Fruit fly (Drosophila melanogaster) whole organism, embryonic: ENCODE measurements around the gene CG33490.

Source experiments
- Antp ChIP-seq: fragments of 200-800 bp; sonication (Bioruptor generic); optimal IDR thresholded peaks from 3 replicates; lab custom pipeline; 2016; ENCODE audit warnings: missing biosample characterization, missing genetic modification characterization
- Atf6 ChIP-seq: fragments of 200-800 bp; sonication (Bioruptor generic); IDR thresholded peaks from 2 replicates; pipeline ENCODE4 v1.3.6; 2022; ENCODE audit warnings: missing biosample characterization, missing genetic modification characterization
- CG10565 ChIP-seq: fragments of 200-800 bp; sonication (Bioruptor generic); optimal IDR thresholded peaks from 3 replicates; lab custom pipeline; 2016; ENCODE audit warnings: missing biosample characterization, mild to moderate bottlenecking, missing genetic modification characterization
- CG12391 ChIP-seq: fragments of 200-800 bp; sonication (Bioruptor generic); optimal IDR thresholded peaks from 3 replicates; lab custom pipeline; 2018; ENCODE audit warnings: missing biosample characterization, mild to moderate bottlenecking, missing genetic modification characterization, moderate library complexity
- CG15011 ChIP-seq: fragments of 200-800 bp; sonication (Bioruptor generic); optimal IDR thresholded peaks from 3 replicates; lab custom pipeline; 2018; ENCODE audit warnings: missing biosample characterization, mild to moderate bottlenecking, missing genetic modification characterization
- CG15269 ChIP-seq: fragments of 200-800 bp; sonication (Bioruptor generic); optimal IDR thresholded peaks from 2 replicates; lab custom pipeline; 2018; ENCODE audit warnings: missing biosample characterization, mild to moderate bottlenecking, missing genetic modification characterization, moderate library complexity
- CG15696 ChIP-seq: fragments of 200-800 bp; sonication (Bioruptor generic); optimal IDR thresholded peaks from 2 replicates; lab custom pipeline; 2019; ENCODE audit warnings: missing biosample characterization, mild to moderate bottlenecking, missing genetic modification characterization, moderate library complexity
- CG17186 ChIP-seq: fragments of 200-800 bp; sonication (Bioruptor generic); optimal IDR thresholded peaks from 3 replicates; lab custom pipeline; 2017; ENCODE audit warnings: missing biosample characterization, missing genetic modification reagents, missing genetic modification characterization
- CG17912 ChIP-seq: fragments of 200-800 bp; sonication (Bioruptor generic); optimal IDR thresholded peaks from 2 replicates; lab custom pipeline; 2018; ENCODE audit warnings: missing biosample characterization, mild to moderate bottlenecking, missing genetic modification characterization
- CG18011 ChIP-seq: fragments of 200-800 bp; sonication (Bioruptor generic); optimal IDR thresholded peaks from 2 replicates; lab custom pipeline; 2017; ENCODE audit warnings: missing biosample characterization, missing genetic modification characterization, mild to moderate bottlenecking, moderate library complexity, missing genotype
- CG18262 ChIP-seq: fragments of 200-800 bp; optimal IDR thresholded peaks from 3 replicates; lab custom pipeline; 2019; ENCODE audit warnings: missing biosample characterization, mild to moderate bottlenecking, missing genetic modification characterization, moderate library complexity
- CG18476 ChIP-seq: fragments of 200-800 bp; sonication (Bioruptor generic); optimal IDR thresholded peaks from 2 replicates; lab custom pipeline; 2016; ENCODE audit warnings: missing biosample characterization, mild to moderate bottlenecking, missing genetic modification characterization
- CG3838 ChIP-seq: fragments of 200-800 bp; sonication (Bioruptor generic); optimal IDR thresholded peaks from 3 replicates; lab custom pipeline; 2016; ENCODE audit warnings: missing biosample characterization, missing genetic modification characterization
- CG4360 ChIP-seq: fragments of 200-800 bp; sonication (Bioruptor generic); IDR thresholded peaks from 2 replicates; pipeline ENCODE4 v1.3.6; 2022; ENCODE audit warnings: missing biosample characterization, missing genetic modification characterization
- CG5245 ChIP-seq: fragments of 200-800 bp; sonication (Bioruptor generic); optimal IDR thresholded peaks from 3 replicates; lab custom pipeline; 2016; ENCODE audit warnings: missing biosample characterization, missing genetic modification characterization
- CG7745 ChIP-seq: fragments of 200-800 bp; sonication (Bioruptor generic); optimal IDR thresholded peaks from 2 replicates; lab custom pipeline; 2018; ENCODE audit warnings: missing biosample characterization, mild to moderate bottlenecking, missing genetic modification characterization, moderate library complexity
- CG7839 ChIP-seq: fragments of 200-800 bp; sonication (Bioruptor generic); optimal IDR thresholded peaks from 3 replicates; lab custom pipeline; 2018; ENCODE audit warnings: missing biosample characterization, mild to moderate bottlenecking, missing genetic modification characterization, moderate library complexity
- CG9876 ChIP-seq: fragments of 200-800 bp; sonication (Bioruptor generic); optimal IDR thresholded peaks from 2 replicates; lab custom pipeline; 2016; ENCODE audit warnings: missing biosample characterization, missing genetic modification characterization
- Camta ChIP-seq: fragments of 200-800 bp; sonication (Bioruptor generic); optimal IDR thresholded peaks from 2 replicates; lab custom pipeline; 2016; ENCODE audit warnings: missing biosample characterization, missing genetic modification characterization
- Dfd ChIP-seq, 2 experiments: fragments of >200 bp; optimal IDR thresholded peaks; 2 replicates each; lab custom pipeline; 2017; ENCODE audit warnings: missing biosample characterization in 2 of 2, missing genetic modification characterization in 2 of 2
- Doc3 ChIP-seq: fragments of 200-800 bp; sonication (Bioruptor generic); IDR thresholded peaks from 3 replicates; pipeline ENCODE4 v1.3.6; 2022; ENCODE audit warnings: missing biosample characterization, missing genetic modification characterization; ENCODE audit not compliant: partially characterized antibody
- Ets65A ChIP-seq: fragments of 200-800 bp; sonication (Bioruptor generic); peaks from one replicate; lab custom pipeline; 2016; ENCODE audit warnings: missing biosample characterization, missing genetic modification characterization
- Ets97D ChIP-seq: fragments of 200-800 bp; sonication (Bioruptor generic); optimal IDR thresholded peaks from 3 replicates; lab custom pipeline; 2016; ENCODE audit warnings: missing biosample characterization, missing genetic modification characterization
- HLHmδ ChIP-seq: fragments of 200-800 bp; sonication (Bioruptor generic); optimal IDR thresholded peaks from 2 replicates; lab custom pipeline; 2018; ENCODE audit warnings: missing biosample characterization, mild to moderate bottlenecking, missing genetic modification characterization, moderate library complexity
- Mad ChIP-seq: fragments of 200-800 bp; sonication (Bioruptor generic); optimal IDR thresholded peaks from 2 replicates; lab custom pipeline; 2016; ENCODE audit warnings: missing biosample characterization, missing genetic modification characterization
- Med ChIP-seq: fragments of 200-800 bp; sonication (Bioruptor generic); peaks from one replicate; lab custom pipeline; 2016; ENCODE audit warnings: missing biosample characterization, missing genetic modification characterization, mild to moderate bottlenecking, inconsistent platforms, moderate library complexity
- Myb ChIP-seq: fragments of 200-800 bp; sonication (Bioruptor generic); optimal IDR thresholded peaks from 2 replicates; lab custom pipeline; 2016; ENCODE audit warnings: missing biosample characterization, missing genetic modification characterization
- Rfx ChIP-seq: fragments of 200-800 bp; sonication (Bioruptor generic); IDR thresholded peaks from 2 replicates; pipeline ENCODE4 v1.3.6; 2022; ENCODE audit warnings: missing biosample characterization, missing genetic modification characterization
- Scr ChIP-seq: fragments of 200-800 bp; sonication (Bioruptor generic); IDR thresholded peaks from 2 replicates; pipeline ENCODE4 v1.3.6; 2022; ENCODE audit warnings: missing biosample characterization, missing genetic modification characterization; ENCODE audit not compliant: partially characterized antibody
- TFAM ChIP-seq: fragments of 200-800 bp; sonication (Bioruptor generic); optimal IDR thresholded peaks from 2 replicates; lab custom pipeline; 2017; ENCODE audit warnings: missing biosample characterization, missing genetic modification characterization, inconsistent platforms
- Usf ChIP-seq: fragments of 200-800 bp; sonication (Bioruptor generic); optimal IDR thresholded peaks from 2 replicates; lab custom pipeline; 2017; ENCODE audit warnings: missing genotype, missing biosample characterization, missing genetic modification characterization
- Vsx1 ChIP-seq: fragments of 200-800 bp; sonication (Bioruptor generic); optimal IDR thresholded peaks from 2 replicates; lab custom pipeline; 2017; ENCODE audit warnings: missing biosample characterization, mild to moderate bottlenecking, missing genetic modification characterization, missing genetic modification reagents
- abd-A ChIP-seq: fragments of 200-800 bp; sonication (Bioruptor generic); optimal IDR thresholded peaks from 3 replicates; lab custom pipeline; 2019; ENCODE audit warnings: missing biosample characterization, mild to moderate bottlenecking, missing genetic modification characterization, moderate library complexity
- amos ChIP-seq: fragments of 200-800 bp; sonication (Bioruptor generic); IDR thresholded peaks from 2 replicates; pipeline ENCODE4 v1.3.6; 2022; ENCODE audit warnings: missing biosample characterization, missing genetic modification characterization; ENCODE audit not compliant: partially characterized antibody
- cato ChIP-seq: fragments of 200-800 bp; sonication (Bioruptor generic); optimal IDR thresholded peaks from 2 replicates; lab custom pipeline; 2016; ENCODE audit warnings: missing biosample characterization, missing genetic modification characterization, borderline replicate concordance
- ci ChIP-seq: fragments of 200-800 bp; sonication (Bioruptor generic); IDR thresholded peaks from 3 replicates; pipeline ENCODE4 v1.3.6; 2022; ENCODE audit warnings: missing biosample characterization, missing genetic modification characterization
- dan ChIP-seq: fragments of 200-800 bp; sonication (Bioruptor generic); IDR thresholded peaks from 2 replicates; pipeline ENCODE4 v1.3.6; 2022; ENCODE audit warnings: missing biosample characterization, missing genetic modification characterization
- esg ChIP-seq: fragments of 200-800 bp; sonication (Bioruptor generic); conservative IDR thresholded peaks from 2 replicates; pipeline ENCODE4 v1.3.6; 2022; ENCODE audit warnings: missing biosample characterization, missing genetic modification characterization
- gem ChIP-seq: fragments of 200-800 bp; sonication (Bioruptor generic); optimal IDR thresholded peaks from 2 replicates; lab custom pipeline; 2019; ENCODE audit warnings: missing biosample characterization, mild to moderate bottlenecking, missing genetic modification characterization, moderate library complexity
- hb ChIP-seq: fragments of 200-800 bp; sonication (Bioruptor generic); IDR thresholded peaks from 3 replicates; pipeline ENCODE4 v1.3.6; 2022; ENCODE audit warnings: missing biosample characterization, missing genetic modification characterization; ENCODE audit not compliant: partially characterized antibody
- insv ChIP-seq, 2 experiments: fragments of 200-800 bp; sonication (Bioruptor generic); optimal IDR thresholded peaks; 3 replicates each; lab custom pipeline; 2016 to 2018; ENCODE audit warnings: missing biosample characterization in 2 of 2, missing genetic modification characterization in 2 of 2
- inv ChIP-seq: fragments of 200-800 bp; sonication (Bioruptor generic); IDR thresholded peaks from 2 replicates; pipeline ENCODE4 v1.3.6; 2022; ENCODE audit warnings: missing biosample characterization, missing genetic modification characterization; ENCODE audit not compliant: partially characterized antibody
- lola ChIP-seq, 3 experiments: fragments of >200 bp in 2 of 3; fragments of 200-800 bp in 1 of 3; sonication (Bioruptor generic) in 1 of 3; optimal IDR thresholded peaks; 2 replicates each; lab custom pipeline; 2017 to 2019; ENCODE audit warnings: missing biosample characterization in 3 of 3, missing genetic modification characterization in 3 of 3, mild to moderate bottlenecking in 1 of 3, moderate library complexity in 1 of 3
- mirr ChIP-seq: fragments of 200-800 bp; sonication (Bioruptor generic); optimal IDR thresholded peaks from 3 replicates; lab custom pipeline; 2018; ENCODE audit warnings: missing biosample characterization, mild to moderate bottlenecking, missing genetic modification characterization
- psq ChIP-seq: fragments of 200-800 bp; sonication (Bioruptor generic); optimal IDR thresholded peaks from 2 replicates; lab custom pipeline; 2017; ENCODE audit warnings: missing biosample characterization, missing genetic modification characterization
- row ChIP-seq: fragments of 200-800 bp; sonication (Bioruptor generic); IDR thresholded peaks from 3 replicates; pipeline ENCODE4 v1.3.6; 2022; ENCODE audit warnings: missing biosample characterization, missing genetic modification characterization
- sisA ChIP-seq: fragments of 200-800 bp; sonication (Bioruptor generic); IDR thresholded peaks from 2 replicates; pipeline ENCODE4 v1.3.6; 2022; ENCODE audit warnings: missing biosample characterization, missing genetic modification characterization
- tin ChIP-seq: fragments of 200-800 bp; sonication (Bioruptor generic); optimal IDR thresholded peaks from 3 replicates; lab custom pipeline; 2016; ENCODE audit warnings: missing biosample characterization, missing genetic modification characterization
- vnd ChIP-seq: fragments of 200-800 bp; sonication (Bioruptor generic); IDR thresholded peaks from 3 replicates; pipeline ENCODE4 v1.3.6; 2022; ENCODE audit warnings: missing biosample characterization, missing genetic modification characterization; ENCODE audit not compliant: partially characterized antibody

The CG33490 gene

DNA sequence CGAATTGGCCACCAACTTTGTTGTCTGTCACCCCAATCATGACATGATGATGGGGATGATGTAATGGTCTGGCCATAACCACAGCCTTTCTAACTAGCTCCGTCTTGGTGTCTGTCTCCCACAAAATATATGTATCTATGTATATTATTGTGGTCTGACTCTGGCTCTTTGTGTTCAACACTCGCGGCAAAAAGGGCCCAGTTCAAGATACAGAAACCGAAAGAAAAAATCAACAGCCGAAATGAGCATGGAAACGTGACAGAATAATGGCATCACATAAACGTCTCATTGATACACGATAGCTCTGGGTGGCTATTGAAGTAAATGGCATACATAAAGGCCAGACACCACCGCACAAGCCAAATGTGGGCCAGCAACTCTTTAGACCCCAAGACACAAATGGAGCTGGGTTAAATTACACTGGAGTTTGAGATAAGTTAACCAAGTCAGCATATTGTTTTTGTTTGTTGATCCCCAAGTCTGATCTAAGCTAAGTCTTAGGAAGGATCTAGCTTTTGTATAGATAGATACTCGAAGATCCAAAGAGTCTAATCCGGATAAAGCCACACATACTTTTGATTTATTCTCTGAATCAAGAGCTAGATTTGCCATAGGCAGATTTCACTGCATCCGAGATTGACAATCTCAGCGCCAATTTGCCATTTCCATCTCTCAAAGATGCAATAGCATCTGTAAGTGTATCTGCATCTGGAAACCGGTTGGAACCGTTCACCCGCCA, 42.3 kb downstream of the CG33490 start (continued):
- no peak for TF ChIP-seq CG7745
- no peak for TF ChIP-seq CG9876 (GFP tag; lab: Kevin White, UChicago)
- no peak for TF ChIP-seq Mad (GFP tag; lab: Kevin White, UChicago)
- TF ChIP-seq inv (GFP tag; lab: Robert Waterston, UW), result no peak
- TF ChIP-seq CG7839 (tag; lab: Kevin White, UChicago), result no peak
- TF ChIP-seq HLHmδ (GFP tag; lab: Kevin White, UChicago), result no peak
- no peak for TF ChIP-seq Camta
- TF ChIP-seq Atf6 (GFP tag; lab: Robert Waterston, UW), result no peak
- TF ChIP-seq tin (GFP tag; lab: Kevin White, UChicago), result no peak
- no peak for TF ChIP-seq esg (GFP tag; lab: Robert Waterston, UW)
- TF ChIP-seq Doc3, result no peak
- no peak for TF ChIP-seq sisA (GFP tag; lab: Robert Waterston, UW)
- TF ChIP-seq CG15696 (tag; lab: Kevin White, UChicago), result no peak
- TF ChIP-seq CG5245, result no peak
- TF ChIP-seq TFAM (GFP tag; lab: Kevin White, UChicago), result no peak
- TF ChIP-seq Usf (GFP tag; lab: Kevin White, UChicago), result no peak
- no peak for TF ChIP-seq Myb (GFP tag; lab: Kevin White, UChicago)
- no peak for TF ChIP-seq row (GFP tag; lab: Robert Waterston, UW)
- peak; percentile 62 for TF ChIP-seq abd-A (tag; lab: Kevin White, UChicago)
- no peak for TF ChIP-seq gem (tag; lab: Kevin White, UChicago)
- no peak for TF ChIP-seq Rfx (GFP tag; lab: Robert Waterston, UW)
- no peak for TF ChIP-seq vnd (GFP tag; lab: Robert Waterston, UW)
- no peak for TF ChIP-seq CG4360 (GFP tag; lab: Robert Waterston, UW)
- no peak for TF ChIP-seq CG10565 (GFP tag; lab: Kevin White, UChicago)
- TF ChIP-seq ci (GFP tag; lab: Robert Waterston, UW), result 0 out of 3 replicates have a peak, but pooled peaks have one; percentile 16
- TF ChIP-seq CG18011 (GFP tag; lab: Kevin White, UChicago), result no peak
- peak in 1 of 3 experiments; percentile 38 for TF ChIP-seq lola (GFP tag; optimal IDR thresholded peaks at IDR 0.05; lab: Kevin White, UChicago)
- TF ChIP-seq CG15269 (tag; lab: Kevin White, UChicago), result peak; percentile 0
- TF ChIP-seq CG17912 (GFP tag; lab: Kevin White, UChicago), result no peak
- TF ChIP-seq insv (GFP tag; optimal IDR thresholded peaks at IDR 0.05; lab: Kevin White, UChicago), result no peak
- no peak for TF ChIP-seq hb
- no peak for TF ChIP-seq CG3838 (GFP tag; lab: Kevin White, UChicago)
- TF ChIP-seq Antp (GFP tag; lab: Kevin White, UChicago), result no peak
- no peak for TF ChIP-seq mirr (GFP tag; lab: Kevin White, UChicago)
- TF ChIP-seq CG18476, result no peak
- peak; percentile 72 for TF ChIP-seq Med
- no peak for TF ChIP-seq Scr (GFP tag; lab: Robert Waterston, UW)
- peak; percentile 84 for TF ChIP-seq Ets65A (GFP tag; lab: Kevin White, UChicago)
- TF ChIP-seq CG18262 (tag; lab: Kevin White, UChicago), result no peak
- no peak for TF ChIP-seq amos (GFP tag; lab: Robert Waterston, UW)
- TF ChIP-seq cato (GFP tag; lab: Kevin White, UChicago), result no peak
- no peak for TF ChIP-seq Dfd (GFP tag; optimal IDR thresholded peaks at IDR 0.05; lab: Kevin White, UChicago)
- TF ChIP-seq dan (GFP tag; lab: Robert Waterston, UW), result no peak
- no peak for TF ChIP-seq Vsx1 (GFP tag; lab: Kevin White, UChicago)
- TF ChIP-seq psq, result no peak
- TF ChIP-seq CG12391 (tag; lab: Kevin White, UChicago), result no peak
- TF ChIP-seq CG15011 (GFP tag; lab: Kevin White, UChicago), result no peak
- no peak for TF ChIP-seq Ets97D (GFP tag; lab: Kevin White, UChicago)
- TF ChIP-seq CG17186 (GFP tag; lab: Kevin White, UChicago), result no peak
